Fruit fly (Drosophila melanogaster) whole organism, prepupa: ENCODE results near the gene Mettl3.

Experiments
- Blimp-1 ChIP-seq: fragments of 200-800 bp; sonication (Bioruptor generic); optimal IDR thresholded peaks from 3 replicates; lab custom pipeline; 2017; ENCODE audit warnings: missing biosample characterization, missing genetic modification characterization, mild to moderate bottlenecking, moderate library complexity, missing genetic modification reagents
- CG10631 ChIP-seq: fragments of 200-800 bp; sonication (Bioruptor generic); optimal IDR thresholded peaks from 2 replicates; lab custom pipeline; 2016; ENCODE audit warnings: missing biosample characterization, missing genetic modification characterization
- CG11294 ChIP-seq: fragments of 200-800 bp; sonication (Bioruptor generic); IDR thresholded peaks from 2 replicates; pipeline ENCODE4 v1.3.6; 2022; ENCODE audit warnings: missing biosample characterization, missing genetic modification characterization
- CG11762 ChIP-seq: fragments of 200-800 bp; sonication (Bioruptor generic); optimal IDR thresholded peaks from 3 replicates; lab custom pipeline; 2016; ENCODE audit warnings: missing biosample characterization, missing genetic modification characterization; ENCODE audit not compliant: insufficient read depth
- CG15336 ChIP-seq: fragments of 200-800 bp; sonication (Bioruptor generic); IDR thresholded peaks from 2 replicates; pipeline ENCODE4 v1.3.6; 2022; ENCODE audit warnings: missing biosample characterization, missing genetic modification characterization
- CG16779 ChIP-seq: fragments of 200-800 bp; sonication (Bioruptor generic); optimal IDR thresholded peaks from 3 replicates; lab custom pipeline; 2017; ENCODE audit warnings: missing biosample characterization, mild to moderate bottlenecking, missing genetic modification characterization
- CG3032 ChIP-seq: fragments of 200-800 bp; optimal IDR thresholded peaks from 2 replicates; lab custom pipeline; 2019; ENCODE audit warnings: missing biosample characterization, mild to moderate bottlenecking, missing genetic modification characterization, moderate library complexity
- CG34406 ChIP-seq: fragments of 200-800 bp; sonication (Bioruptor generic); optimal IDR thresholded peaks from 3 replicates; lab custom pipeline; 2016; ENCODE audit warnings: missing biosample characterization, missing genetic modification characterization
- CG3919 ChIP-seq: fragments of 200-800 bp; sonication (Bioruptor generic); optimal IDR thresholded peaks from 3 replicates; lab custom pipeline; 2016; ENCODE audit warnings: missing biosample characterization, missing genetic modification characterization
- CG4318 ChIP-seq: fragments of 200-800 bp; sonication (Bioruptor generic); optimal IDR thresholded peaks from 3 replicates; lab custom pipeline; 2017; ENCODE audit warnings: missing biosample characterization, mild to moderate bottlenecking, missing genetic modification characterization
- CG6163 ChIP-seq: fragments of 200-800 bp; sonication (Bioruptor generic); IDR thresholded peaks from 3 replicates; pipeline ENCODE4 v1.3.6; 2022; ENCODE audit warnings: missing biosample characterization, missing genetic modification characterization
- CG6808 ChIP-seq: fragments of 200-800 bp; sonication (Bioruptor generic); optimal IDR thresholded peaks from 3 replicates; lab custom pipeline; 2017; ENCODE audit warnings: missing biosample characterization, missing genetic modification characterization, mild to moderate bottlenecking, moderate library complexity, missing genetic modification reagents
- CG6854 ChIP-seq: fragments of 200-800 bp; sonication (Bioruptor generic); optimal IDR thresholded peaks from 2 replicates; lab custom pipeline; 2017; ENCODE audit warnings: missing biosample characterization, mild to moderate bottlenecking, missing genetic modification characterization
- CG8319 ChIP-seq: fragments of 200-800 bp; sonication (Bioruptor generic); optimal IDR thresholded peaks from 3 replicates; lab custom pipeline; 2016; ENCODE audit warnings: missing biosample characterization, missing genetic modification characterization
- CG8632 ChIP-seq: fragments of 200-800 bp; sonication (Bioruptor generic); optimal IDR thresholded peaks from 3 replicates; lab custom pipeline; 2016; ENCODE audit warnings: missing biosample characterization, missing genetic modification characterization
- CG9139 ChIP-seq: fragments of 200-800 bp; sonication (Bioruptor generic); optimal IDR thresholded peaks from 3 replicates; lab custom pipeline; 2017; ENCODE audit warnings: missing biosample characterization, mild to moderate bottlenecking, missing genetic modification characterization
- Eip75B ChIP-seq: fragments of 200-800 bp; sonication (Bioruptor generic); optimal IDR thresholded peaks from 3 replicates; lab custom pipeline; 2016; ENCODE audit warnings: missing biosample characterization, missing genetic modification characterization
- Eip93F ChIP-seq: fragments of 200-800 bp; sonication (Bioruptor generic); optimal IDR thresholded peaks from 2 replicates; lab custom pipeline; 2016; ENCODE audit warnings: missing biosample characterization, mild to moderate bottlenecking, missing genetic modification characterization
- Ets96B ChIP-seq: fragments of 200-800 bp; optimal IDR thresholded peaks from 2 replicates; lab custom pipeline; 2019; ENCODE audit warnings: missing biosample characterization, mild to moderate bottlenecking, missing genetic modification characterization, moderate library complexity
- Hr39 ChIP-seq: fragments of 200-800 bp; sonication (Bioruptor generic); optimal IDR thresholded peaks from 2 replicates; lab custom pipeline; 2016; ENCODE audit warnings: missing biosample characterization, missing genetic modification characterization
- Hr4 ChIP-seq: fragments of 200-800 bp; sonication (Bioruptor generic); optimal IDR thresholded peaks from 3 replicates; lab custom pipeline; 2016; ENCODE audit warnings: missing biosample characterization, missing genetic modification characterization
- Met ChIP-seq: fragments of 200-800 bp; sonication (Bioruptor generic); optimal IDR thresholded peaks from 3 replicates; lab custom pipeline; 2016; ENCODE audit warnings: missing biosample characterization, missing genetic modification characterization
- OdsH ChIP-seq: fragments of 200-800 bp; sonication (Bioruptor generic); optimal IDR thresholded peaks from 3 replicates; lab custom pipeline; 2016; ENCODE audit warnings: missing biosample characterization, missing genetic modification characterization
- Smox ChIP-seq: fragments of 200-800 bp; sonication (Bioruptor generic); optimal IDR thresholded peaks from 3 replicates; lab custom pipeline; 2016; ENCODE audit warnings: missing biosample characterization, missing genetic modification characterization
- Sox102F ChIP-seq: fragments of 200-800 bp; sonication (Bioruptor generic); optimal IDR thresholded peaks from 2 replicates; lab custom pipeline; 2016; ENCODE audit warnings: missing biosample characterization, mild to moderate bottlenecking, missing genetic modification characterization
- Sox14 ChIP-seq: fragments of 200-800 bp; sonication (Bioruptor generic); optimal IDR thresholded peaks from 3 replicates; lab custom pipeline; 2016; ENCODE audit warnings: missing biosample characterization, missing genetic modification characterization
- acj6 ChIP-seq: fragments of 200-800 bp; sonication (Bioruptor generic); optimal IDR thresholded peaks from 3 replicates; lab custom pipeline; 2016; ENCODE audit warnings: missing biosample characterization, missing genetic modification characterization
- cyc ChIP-seq: fragments of 200-800 bp; sonication (Bioruptor generic); optimal IDR thresholded peaks from 3 replicates; lab custom pipeline; 2016; ENCODE audit warnings: missing biosample characterization, missing genetic modification characterization
- dsx ChIP-seq: fragments of 200-800 bp; optimal IDR thresholded peaks from 3 replicates; lab custom pipeline; 2019; ENCODE audit warnings: missing biosample characterization, mild to moderate bottlenecking, missing genetic modification characterization, moderate library complexity; ENCODE audit not compliant: poor library complexity, severe bottlenecking
- eg ChIP-seq: fragments of 200-800 bp; sonication (Bioruptor generic); IDR thresholded peaks from 3 replicates; pipeline ENCODE4 v1.3.6; 2022; ENCODE audit warnings: missing biosample characterization, missing genetic modification characterization
- esn ChIP-seq: fragments of 200-800 bp; sonication (Bioruptor generic); optimal IDR thresholded peaks from 2 replicates; lab custom pipeline; 2016; ENCODE audit warnings: missing biosample characterization, mild to moderate bottlenecking, missing genetic modification characterization, moderate library complexity
- fd59A ChIP-seq: fragments of 200-800 bp; sonication (Bioruptor generic); optimal IDR thresholded peaks from 2 replicates; lab custom pipeline; 2017; ENCODE audit warnings: missing biosample characterization, mild to moderate bottlenecking, missing genetic modification characterization, missing genetic modification reagents
- fkh ChIP-seq: fragments of 200-800 bp; sonication (Bioruptor generic); optimal IDR thresholded peaks from 3 replicates; lab custom pipeline; 2017; ENCODE audit warnings: missing biosample characterization, mild to moderate bottlenecking, missing genetic modification characterization, moderate library complexity
- lz ChIP-seq: fragments of 200-800 bp; sonication (Bioruptor generic); optimal IDR thresholded peaks from 3 replicates; lab custom pipeline; 2016; ENCODE audit warnings: missing biosample characterization, missing genetic modification characterization
- pdm3 ChIP-seq: fragments of 200-800 bp; sonication (Bioruptor generic); optimal IDR thresholded peaks from 3 replicates; lab custom pipeline; 2016; ENCODE audit warnings: missing biosample characterization, missing genetic modification characterization
- spab ChIP-seq: fragments of 200-800 bp; sonication (Bioruptor generic); optimal IDR thresholded peaks from 2 replicates; lab custom pipeline; 2017; ENCODE audit warnings: missing biosample characterization, mild to moderate bottlenecking, missing genetic modification characterization, missing genetic modification reagents
- ss ChIP-seq, 2 experiments: fragments of 200-800 bp; sonication (Bioruptor generic); optimal IDR thresholded peaks; 2 replicates in 1 of 2; 3 replicates in 1 of 2; lab custom pipeline; 2017 to 2018; ENCODE audit warnings: mild to moderate bottlenecking in 2 of 2, missing biosample characterization in 2 of 2, missing genetic modification characterization in 2 of 2, moderate library complexity in 1 of 2
- svp ChIP-seq: fragments of 200-800 bp; sonication (Bioruptor generic); peaks from one replicate; lab custom pipeline; 2016; ENCODE audit warnings: missing biosample characterization, missing genetic modification characterization
- topi ChIP-seq: fragments of 200-800 bp; sonication (Bioruptor generic); optimal IDR thresholded peaks from 3 replicates; lab custom pipeline; 2016; ENCODE audit warnings: missing biosample characterization, missing genetic modification characterization
- vri ChIP-seq: fragments of 200-800 bp; sonication (Bioruptor generic); optimal IDR thresholded peaks from 3 replicates; lab custom pipeline; 2016; ENCODE audit warnings: missing biosample characterization, mild to moderate bottlenecking, missing genetic modification characterization

The Mettl3 gene

DNA sequence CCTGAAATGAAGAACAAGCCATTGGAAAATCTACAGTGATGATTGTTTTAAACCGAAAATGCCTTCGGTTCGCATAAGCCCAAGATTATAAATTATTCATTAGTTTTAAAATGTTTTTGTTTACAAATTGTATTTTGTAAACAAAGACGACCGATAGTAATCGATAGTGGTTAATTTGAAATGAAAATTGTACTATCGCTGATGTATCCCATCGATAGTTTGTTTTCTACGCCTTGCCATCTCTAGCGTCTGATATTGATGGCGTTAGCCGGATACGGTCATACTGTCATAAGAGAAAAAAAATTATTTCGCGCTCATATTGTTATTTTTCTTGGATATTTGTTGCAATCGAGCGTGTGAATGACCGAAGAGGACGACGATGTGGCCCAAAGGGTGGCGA is 26.1 kb downstream of the Mettl3 start, which contains the start of gene SMC1:
Gene SMC1, plus strand, starts transcription at position 247 of the 400 bp plus-strand sequence.
- TF ChIP-seq OdsH (GFP tag; lab: Kevin White, UChicago) (no peak), Blimp-1 (GFP tag; lab: Kevin White, UChicago) (no peak), eg (no peak), fkh (GFP tag; lab: Kevin White, UChicago) (peak; percentile 99), acj6 (GFP tag; lab: Kevin White, UChicago) (no peak), CG3032 (tag; lab: Kevin White, UChicago) (peak; percentile 27), vri (GFP tag; lab: Kevin White, UChicago) (no peak), CG6163 (GFP tag; lab: Robert Waterston, UW) (no peak), Sox102F (GFP tag; lab: Kevin White, UChicago) (no peak), lz (GFP tag; lab: Kevin White, UChicago) (peak; percentile 40), CG10631 (GFP tag; lab: Kevin White, UChicago) (no peak), Sox14 (peak; percentile 94), CG11762 (GFP tag; lab: Kevin White, UChicago) (no peak), CG34406 (no peak), CG11294 (GFP tag; lab: Robert Waterston, UW) (no peak), dsx (peak; percentile 62), esn (GFP tag; lab: Kevin White, UChicago) (peak; percentile 47), spab (no peak), Met (GFP tag; lab: Kevin White, UChicago) (no peak)

DNA sequence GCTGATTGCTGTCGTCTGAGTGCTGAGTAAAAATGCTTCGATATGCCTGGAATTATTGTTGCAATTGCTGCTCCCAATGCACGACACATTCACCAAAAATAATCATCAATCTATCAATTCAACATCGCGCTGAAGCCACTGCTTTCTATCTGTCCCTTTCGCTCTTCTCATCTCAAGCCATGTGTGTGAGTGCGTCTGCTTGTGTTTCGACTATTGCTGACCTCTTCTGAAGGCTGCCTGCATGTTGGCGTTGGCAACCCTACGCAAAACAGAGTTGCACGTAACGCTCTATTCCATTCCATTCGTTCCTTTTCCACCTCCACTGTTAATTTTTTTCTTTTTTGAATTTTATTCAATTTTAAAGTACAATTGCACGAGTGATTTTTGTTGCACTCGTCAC is 33.8 kb downstream of the Mettl3 start:
- TF ChIP-seq Hr39 (GFP tag; lab: Kevin White, UChicago), result no peak
- no peak for TF ChIP-seq CG8632 (GFP tag; lab: Kevin White, UChicago)
- no peak for TF ChIP-seq Eip93F

- no peak for TF ChIP-seq CG8319 (GFP tag; lab: Kevin White, UChicago)
- no peak for TF ChIP-seq pdm3 (GFP tag; lab: Kevin White, UChicago)
- no peak for TF ChIP-seq CG6854
- no peak for TF ChIP-seq CG4318 (GFP tag; lab: Kevin White, UChicago)
- TF ChIP-seq vri (GFP tag; lab: Kevin White, UChicago), result no peak
- no peak for TF ChIP-seq CG15336
- TF ChIP-seq CG16779, result no peak
- no peak for TF ChIP-seq Smox (GFP tag; lab: Kevin White, UChicago)
- TF ChIP-seq CG8632 (GFP tag; lab: Kevin White, UChicago), result no peak
- no peak for TF ChIP-seq Eip75B (GFP tag; lab: Kevin White, UChicago)
- TF ChIP-seq CG6808, result no peak
- no peak for TF ChIP-seq ss (GFP tag; optimal IDR thresholded peaks at IDR 0.05; lab: Kevin White, UChicago)
- TF ChIP-seq, all 60 proteins: peak for 0
These were observed 36.9 kb downstream of the Mettl3 start for dm6 chr3R:24068830-24069229.

- TF ChIP-seq CG9139 (GFP tag; lab: Kevin White, UChicago), result no peak
- TF ChIP-seq CG6854, result no peak
- TF ChIP-seq Hr4 (GFP tag; lab: Kevin White, UChicago), result no peak
- no peak for TF ChIP-seq Hr39 (GFP tag; lab: Kevin White, UChicago)
- no peak for TF ChIP-seq fd59A (GFP tag; lab: Kevin White, UChicago)
- no peak for TF ChIP-seq svp
- no peak for TF ChIP-seq topi (GFP tag; lab: Kevin White, UChicago)
- no peak for TF ChIP-seq CG3919
- no peak for TF ChIP-seq Smox (GFP tag; lab: Kevin White, UChicago)
- TF ChIP-seq CG8319 (GFP tag; lab: Kevin White, UChicago), result no peak
- TF ChIP-seq esn (GFP tag; lab: Kevin White, UChicago), result no peak
- TF ChIP-seq cyc, result no peak
- TF ChIP-seq acj6 (GFP tag; lab: Kevin White, UChicago), result no peak
- no peak for TF ChIP-seq CG6808
- TF ChIP-seq Eip93F, result no peak
- TF ChIP-seq CG15336, result no peak
- TF ChIP-seq lz (GFP tag; lab: Kevin White, UChicago), result no peak
- TF ChIP-seq Met (GFP tag; lab: Kevin White, UChicago), result no peak
- no peak for TF ChIP-seq Ets96B
These were observed 38.0 kb downstream of the Mettl3 start for dm6 chr3R:24069965-24070364.
